Worm (Caenorhabditis elegans): Measurements from ENCODE around the gene F25G6.8.

DNA sequence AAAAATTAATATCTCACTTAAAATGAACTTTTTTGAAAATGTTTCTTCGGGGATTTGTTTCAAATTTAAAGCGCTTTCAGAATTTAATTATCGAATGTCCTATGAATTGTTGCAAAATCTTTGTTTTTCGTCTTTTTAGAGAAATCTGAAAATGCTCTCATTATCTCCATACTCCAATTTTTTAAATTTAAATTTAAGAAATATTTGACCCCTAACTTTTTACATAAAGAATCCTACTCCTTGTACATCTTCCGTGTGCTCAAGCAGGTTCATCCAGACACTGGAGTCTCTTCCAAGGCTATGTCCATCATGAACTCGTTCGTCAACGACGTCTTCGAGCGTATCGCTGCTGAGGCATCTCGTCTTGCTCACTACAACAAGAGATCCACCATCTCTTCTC is 28.8 kb downstream of the F25G6.8 start, which contains the start of gene his-39:
- no peak for TF ChIP-seq sdc-2 (tag; optimal IDR thresholded peaks at IDR 0.05)
- TF ChIP-seq elt-4 (tag; optimal IDR thresholded peaks at IDR 0.05), result no peak
- TF ChIP-seq nhr-11 (tag; optimal IDR thresholded peaks at IDR 0.05), result no peak
- TF ChIP-seq pqm-1 (tag; optimal IDR thresholded peaks at IDR 0.05), result no peak
- TF ChIP-seq F13H6.1 (tag; optimal IDR thresholded peaks at IDR 0.05), result no peak
- TF ChIP-seq rnt-1 (tag; optimal IDR thresholded peaks at IDR 0.05), result no peak
- TF ChIP-seq dmd-4 (tag; optimal IDR thresholded peaks at IDR 0.05; ENCODE audit: borderline replicate concordance), result no peak
- TF ChIP-seq npax-4 (tag; optimal IDR thresholded peaks at IDR 0.05), result no peak
- TF ChIP-seq lim-6 (tag; optimal IDR thresholded peaks at IDR 0.05), result no peak
